Fruit fly (Drosophila melanogaster) S2 (cell line): ENCODE data around the gene Polr2H.

Experiments used
- CG8478 ChIP-seq: fragments of >200 bp; optimal IDR thresholded peaks from 2 replicates; lab custom pipeline; 2018
- CTCF ChIP-seq, 2 experiments: fragments of >200 bp; optimal IDR thresholded peaks; 2 replicates each; lab custom pipeline; 2018

- TF ChIP-seq CG8478 (lab: Kevin White, UChicago) (no peak), CTCF (optimal IDR thresholded peaks at IDR 0.05; lab: Kevin White, UChicago) (no peak)
Measured at dm6 chr3L:21700052-21700451, 28.7 kb upstream of the Polr2H start.
